Fruit fly (Drosophila melanogaster): ENCODE data around the gene CG10853.

DNA sequence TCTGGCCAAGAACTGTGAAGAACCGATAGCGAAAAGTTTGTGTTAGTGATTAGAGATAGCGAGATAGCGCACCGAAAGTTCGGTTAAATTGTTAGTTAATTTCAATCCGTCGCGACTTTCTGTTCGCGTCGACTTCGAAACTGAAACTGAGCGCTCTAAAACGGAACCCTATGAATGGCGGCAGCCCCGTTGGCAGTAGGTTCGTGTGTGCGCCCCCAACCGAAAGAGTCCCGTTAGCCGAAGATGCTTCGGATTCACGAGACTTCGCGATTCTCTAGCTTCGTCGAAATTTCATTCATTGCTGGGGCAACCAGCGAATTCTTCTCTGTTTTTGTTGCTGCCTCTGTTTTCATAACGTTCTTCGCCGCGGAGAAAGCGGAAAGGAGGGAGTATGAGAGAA, 22.2 kb upstream of the CG10853 start:
- TF ChIP-seq acj6 (GFP tag; optimal IDR thresholded peaks at IDR 0.05): no peak
- no peak for TF ChIP-seq salr (GFP tag; optimal IDR thresholded peaks at IDR 0.05)
- no peak for TF ChIP-seq CG8119 (GFP tag; IDR thresholded peaks at IDR 0.05)
- TF ChIP-seq eg (GFP tag; IDR thresholded peaks at IDR 0.05): no peak
- TF ChIP-seq CG34406 (GFP tag; optimal IDR thresholded peaks at IDR 0.05): no peak
- TF ChIP-seq CG31627 (GFP tag; optimal IDR thresholded peaks at IDR 0.05): no peak
- TF ChIP-seq CG16779 (tag; optimal IDR thresholded peaks at IDR 0.05): no peak
- TF ChIP-seq Ets21C (GFP tag; optimal IDR thresholded peaks at IDR 0.05): no peak

Data from whole organism, prepupa.